Worm (Caenorhabditis elegans) whole organism, L4/young adult: ENCODE results near the gene F55B11.7.
"Not testable (repeated sequence)": the region's sequence is repeated elsewhere in the genome, so short reads cannot be mapped to it uniquely, and the experiment has no call there.

Experiments
- W03F9.2 ChIP-seq: fragments of 150-350 bp; optimal IDR thresholded peaks from 2 replicates; lab custom pipeline; 2014; ENCODE audit warnings: missing biosample characterization, missing genetic modification characterization
- him-1 ChIP-seq: sonication (generic microtip); optimal IDR thresholded peaks from 2 replicates; lab custom pipeline; 2016; ENCODE audit warnings: missing genotype, missing genetic modification reagents, missing genetic modification characterization, missing compliant biosample characterization

DNA sequence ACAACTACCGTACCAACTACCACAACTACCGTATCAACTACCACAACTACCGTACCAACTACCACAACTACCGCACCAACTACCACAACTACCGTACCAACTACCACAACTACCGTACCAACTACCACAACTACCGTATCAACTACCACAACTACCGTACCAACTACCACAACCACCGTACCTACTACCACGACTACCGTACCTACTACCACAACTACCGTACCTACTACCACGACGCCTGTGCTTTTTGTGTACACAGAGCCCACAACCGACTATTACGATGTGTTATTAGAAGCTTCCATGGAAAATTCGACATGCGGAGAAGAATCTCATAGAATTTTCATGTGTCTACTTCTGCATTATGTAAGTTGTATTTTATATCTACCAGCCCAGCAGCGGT is 5.6 kb upstream of the F55B11.7 start, which contains the start of gene F55B11.5:
- not testable (repeated sequence) for TF ChIP-seq him-1; W03F9.2 (tag; lab: Kevin White, UChicago)
